Worm (Caenorhabditis elegans) whole organism, early embryonic: ENCODE measurements around the gene R11G11.16.

ENCODE experiments used
- B0310.2 ChIP-seq: sonication (generic microtip); optimal IDR thresholded peaks from 2 replicates; lab custom pipeline; 2016; ENCODE audit warnings: mild to moderate bottlenecking, missing genetic modification characterization, missing compliant biosample characterization
- aly-1 ChIP-seq: sonication (generic microtip); optimal IDR thresholded peaks from 2 replicates; lab custom pipeline; 2016; ENCODE audit warnings: missing genetic modification characterization, missing compliant biosample characterization
- ama-1 ChIP-seq: fragments of 150-350 bp; optimal IDR thresholded peaks from 2 replicates; lab custom pipeline; 2014
- ceh-13 ChIP-seq: fragments of 200-800 bp; sonication (Bioruptor generic); optimal IDR thresholded peaks from 2 replicates; lab custom pipeline; 2018; ENCODE audit warnings: mild to moderate bottlenecking, missing genetic modification characterization, missing compliant biosample characterization
- ets-7 ChIP-seq: sonication (generic microtip); optimal IDR thresholded peaks from 2 replicates; lab custom pipeline; 2016; ENCODE audit warnings: missing genotype, missing genetic modification characterization, missing compliant biosample characterization
- flt-1 ChIP-seq: fragments of 200-800 bp; sonication (Bioruptor generic); IDR thresholded peaks from 2 replicates; pipeline ENCODE4 v1.3.6; 2022; ENCODE audit warnings: missing genetic modification characterization, missing compliant biosample characterization
- hmbx-1 ChIP-seq: sonication (generic microtip); optimal IDR thresholded peaks from 2 replicates; lab custom pipeline; 2016; ENCODE audit warnings: mild to moderate bottlenecking, missing genetic modification characterization, missing compliant biosample characterization
- hmg-4 ChIP-seq: fragments of 200-800 bp; sonication (Bioruptor generic); optimal IDR thresholded peaks from 2 replicates; lab custom pipeline; 2018; ENCODE audit warnings: mild to moderate bottlenecking, missing genetic modification characterization, missing compliant biosample characterization
- tbx-11 ChIP-seq: fragments of 200-800 bp; sonication (Bioruptor generic); IDR thresholded peaks from 2 replicates; pipeline ENCODE4 v1.3.6; 2022; ENCODE audit warnings: missing genetic modification characterization, missing compliant biosample characterization
- tbx-37 ChIP-seq: fragments of 200-800 bp; sonication (Bioruptor generic); conservative IDR thresholded peaks from 2 replicates; pipeline ENCODE4 v1.3.6; 2022; ENCODE audit warnings: missing genetic modification reagents, missing genetic modification characterization, missing compliant biosample characterization
- tra-4 ChIP-seq: sonication (generic microtip); optimal IDR thresholded peaks from 2 replicates; lab custom pipeline; 2017; ENCODE audit warnings: missing genetic modification characterization, missing compliant biosample characterization

ce11 chrV:487980-488379, 37.0 kb downstream of the R11G11.16 start:
- TF ChIP-seq ceh-13 (GFP tag; lab: Kevin White, UChicago) (no peak), hmg-4 (GFP tag; lab: Kevin White, UChicago) (no peak), ets-7 (tag; lab: Kevin White, UChicago) (no peak), tbx-37 (GFP tag; lab: Robert Waterston, UW) (no peak), ama-1 (lab: Kevin White, UChicago) (no peak), tbx-11 (no peak), aly-1 (tag; lab: Kevin White, UChicago) (no peak), flt-1 (no peak), tra-4 (no peak), B0310.2 (tag; lab: Kevin White, UChicago) (no peak), hmbx-1 (tag; lab: Kevin White, UChicago) (no peak)
